Worm (Caenorhabditis elegans) whole organism, L1 larva: ENCODE measurements around the gene spe-43.

Experiments
- dpl-1 ChIP-seq, 3 experiments: fragments of 150-350 bp in 2 of 3; sonication (generic microtip) in 1 of 3; optimal IDR thresholded peaks; 2 replicates each; lab custom pipeline; 2014 to 2017; ENCODE audit warnings: missing biosample characterization in 3 of 3, missing genetic modification characterization in 3 of 3, missing genetic modification reagents in 3 of 3
- lsy-2 ChIP-seq, 2 experiments: fragments of 150-350 bp; optimal IDR thresholded peaks; 2 replicates each; lab custom pipeline; 2014; ENCODE audit warnings: missing biosample characterization in 2 of 2, missing genetic modification characterization in 2 of 2
- mep-1 ChIP-seq: fragments of 150-350 bp; optimal IDR thresholded peaks from 2 replicates; lab custom pipeline; 2014; ENCODE audit warnings: missing biosample characterization, missing genetic modification characterization
- nhr-11 ChIP-seq: fragments of 150-350 bp; optimal IDR thresholded peaks from 2 replicates; lab custom pipeline; 2014; ENCODE audit warnings: missing biosample characterization, missing genetic modification characterization
- nhr-237 ChIP-seq: fragments of 150-350 bp; optimal IDR thresholded peaks from 2 replicates; lab custom pipeline; 2014; ENCODE audit warnings: missing biosample characterization, missing genetic modification characterization
- pag-3 ChIP-seq: sonication (generic microtip); optimal IDR thresholded peaks from 2 replicates; lab custom pipeline; 2017; ENCODE audit warnings: missing genetic modification characterization, mild to moderate bottlenecking, missing compliant biosample characterization, antibody characterized with exemption, borderline replicate concordance; ENCODE audit not compliant: insufficient read depth
- unc-30 ChIP-seq: sonication (generic microtip); optimal IDR thresholded peaks from 2 replicates; lab custom pipeline; 2017; ENCODE audit warnings: missing biosample characterization, missing genetic modification characterization
- zag-1 ChIP-seq: fragments of 150-350 bp; optimal IDR thresholded peaks from 2 replicates; lab custom pipeline; 2014; ENCODE audit warnings: missing biosample characterization, missing genetic modification characterization
- ztf-11 ChIP-seq, 2 experiments: sonication (generic microtip); optimal IDR thresholded peaks; 2 replicates each; lab custom pipeline; 2016 to 2017; ENCODE audit warnings: missing genetic modification characterization in 2 of 2, missing biosample characterization in 1 of 2, missing compliant biosample characterization in 1 of 2
- ztf-4 ChIP-seq: fragments of 150-350 bp; optimal IDR thresholded peaks from 2 replicates; lab custom pipeline; 2014; ENCODE audit warnings: missing biosample characterization, missing genetic modification characterization

- TF ChIP-seq ztf-4 (tag; lab: Kevin White, UChicago) = no peak
- no peak for TF ChIP-seq nhr-237 (tag; lab: Kevin White, UChicago)
- no peak for TF ChIP-seq ztf-11 (tag; optimal IDR thresholded peaks at IDR 0.05; lab: Kevin White, UChicago)
- TF ChIP-seq zag-1 (tag; lab: Kevin White, UChicago) = no peak
- no peak for TF ChIP-seq unc-30
- TF ChIP-seq dpl-1 (GFP tag; optimal IDR thresholded peaks at IDR 0.05; lab: Kevin White, UChicago) = no peak
- no peak for TF ChIP-seq lsy-2 (tag; optimal IDR thresholded peaks at IDR 0.05; lab: Kevin White, UChicago)
- TF ChIP-seq pag-3 (tag; lab: Kevin White, UChicago) = no peak
- TF ChIP-seq nhr-11 (tag; lab: Kevin White, UChicago) = no peak
- no peak for TF ChIP-seq mep-1 (tag; lab: Kevin White, UChicago)
These were observed 7.1 kb upstream of the spe-43 start, which contains the start of gene nlp-79 for ce11 chrIV:13149276-13149675.
